Fruit fly (Drosophila melanogaster): ENCODE measurements around the gene CG42680.

The CG42680 gene

DNA sequence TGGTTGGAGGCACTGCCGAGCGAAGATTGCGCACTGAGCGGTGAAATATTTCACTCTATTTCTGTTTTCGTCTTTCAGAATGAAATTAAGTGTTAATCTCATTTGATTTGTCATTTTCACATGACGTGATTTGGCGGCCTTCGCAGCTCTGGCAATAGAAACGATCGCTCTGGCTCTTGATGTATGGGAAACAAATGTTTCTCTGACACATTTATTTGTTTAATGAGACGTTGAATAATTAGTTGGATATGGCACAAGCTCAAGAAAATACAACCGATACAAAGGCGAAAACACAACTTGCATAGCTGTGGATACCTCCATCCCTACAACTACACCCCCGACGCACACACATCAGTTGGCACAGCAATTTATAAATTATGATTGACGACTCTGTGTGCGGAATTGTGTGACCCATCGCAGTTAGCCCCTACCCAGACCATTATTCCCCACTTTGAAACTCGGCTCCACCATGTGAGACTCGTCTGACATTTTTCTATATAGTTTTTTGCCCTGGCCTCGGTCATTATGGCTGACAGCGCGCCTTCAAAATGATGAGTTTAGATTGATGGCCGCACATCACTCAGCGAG lies 29.1 kb downstream of the CG42680 start:
- TF ChIP-seq rib (GFP tag; IDR thresholded peaks at IDR 0.05) (peak; percentile 48; the same call in 1 of the 2 replicates), CG10543 (GFP tag; optimal IDR thresholded peaks at IDR 0.05) (peak; percentile 43), chinmo (GFP tag; IDR thresholded peaks at IDR 0.05; ENCODE audit: partially characterized antibody) (0 out of 4 replicates have a peak, but pooled peaks have one; percentile 44), mirr (GFP tag; optimal IDR thresholded peaks at IDR 0.05) (peak; percentile 8), E2f1 (GFP tag; IDR thresholded peaks at IDR 0.05) (no peak), dan (GFP tag; IDR thresholded peaks at IDR 0.05) (no peak), zfh1 (GFP tag; IDR thresholded peaks at IDR 0.05) (0 out of 3 replicates have a peak, but pooled peaks have one; percentile 28), CTCF (GFP tag; optimal IDR thresholded peaks at IDR 0.05) (no peak), abd-A (tag; optimal IDR thresholded peaks at IDR 0.05) (no peak), Ptx1 (GFP tag; IDR thresholded peaks at IDR 0.05) (peak; percentile 10; the same call in 1 of the 2 replicates), CG12769 (tag; optimal IDR thresholded peaks at IDR 0.05) (peak; percentile 24), nau (GFP tag; optimal IDR thresholded peaks at IDR 0.05) (peak; percentile 71), CG2199 (GFP tag; IDR thresholded peaks at IDR 0.05) (0 out of 3 replicates have a peak, but pooled peaks have one; percentile 14), CG4328 (GFP tag; optimal IDR thresholded peaks at IDR 0.05) (peak; percentile 64), Usf (GFP tag; optimal IDR thresholded peaks at IDR 0.05) (no peak), sd (tag; optimal IDR thresholded peaks at IDR 0.05) (peak; percentile 35), lov (optimal IDR thresholded peaks at IDR 0.05) (no peak), lov (GFP tag; IDR thresholded peaks at IDR 0.05) (no peak), CG11456 (GFP tag; IDR thresholded peaks at IDR 0.05) (0 out of 3 replicates have a peak, but pooled peaks have one; percentile 9), Optix (GFP tag; IDR thresholded peaks at IDR 0.05) (0 out of 3 replicates have a peak, but pooled peaks have one; percentile 29), repo (GFP tag; optimal IDR thresholded peaks at IDR 0.05) (no peak), lab (GFP tag; optimal IDR thresholded peaks at IDR 0.05) (peak; percentile 92), phol (tag; optimal IDR thresholded peaks at IDR 0.05) (no peak), so (GFP tag; IDR thresholded peaks at IDR 0.05) (peak; percentile 44; the same call in 1 of the 3 replicates), chm (GFP tag; IDR thresholded peaks at IDR 0.05) (0 out of 2 replicates have a peak, but pooled peaks have one; percentile 20), Med (GFP tag) (peak; percentile 74), CG3995 (GFP tag; optimal IDR thresholded peaks at IDR 0.05) (no peak)

DNA sequence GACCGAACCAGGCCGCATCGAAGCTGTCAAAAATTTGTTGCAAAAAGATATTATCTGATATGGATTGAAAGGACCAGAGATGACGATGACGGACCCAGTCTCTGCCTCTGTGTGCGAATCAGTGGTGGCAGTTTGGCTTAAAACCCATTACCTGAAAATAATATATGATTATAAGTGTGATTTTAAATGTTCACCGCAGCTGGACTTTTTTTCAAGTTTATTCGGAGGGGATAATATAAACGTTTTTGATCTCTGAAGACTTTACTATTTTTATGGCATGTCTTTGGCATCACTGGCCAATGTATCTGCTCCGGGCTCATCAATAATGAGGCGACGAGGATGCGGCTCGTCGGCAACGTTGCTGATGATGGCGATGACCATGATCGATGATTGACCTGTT lies 30.3 kb downstream of the CG42680 start:
- TF ChIP-seq Myb (GFP tag; optimal IDR thresholded peaks at IDR 0.05) (no peak), CG3847 (GFP tag; IDR thresholded peaks at IDR 0.05) (no peak), phol (tag; optimal IDR thresholded peaks at IDR 0.05) (no peak), Med (GFP tag) (peak; percentile 46), CG10147 (GFP tag; optimal IDR thresholded peaks at IDR 0.05) (no peak), fu2 (GFP tag; optimal IDR thresholded peaks at IDR 0.05) (no peak), CG3065 (GFP tag; optimal IDR thresholded peaks at IDR 0.05) (no peak), CG17328 (GFP tag; IDR thresholded peaks at IDR 0.05) (no peak), CG17385 (GFP tag; optimal IDR thresholded peaks at IDR 0.05) (no peak), NFAT (GFP tag; IDR thresholded peaks at IDR 0.05) (no peak), pfk (GFP tag; optimal IDR thresholded peaks at IDR 0.05) (no peak), Dad (GFP tag; optimal IDR thresholded peaks at IDR 0.05) (no peak), CG30020 (tag; optimal IDR thresholded peaks at IDR 0.05) (no peak), Poxn (GFP tag; IDR thresholded peaks at IDR 0.05) (no peak), Xrp1 (GFP tag; IDR thresholded peaks at IDR 0.05) (peak; percentile 39; the same call in 1 of the 2 replicates), dmrt11E (tag; optimal IDR thresholded peaks at IDR 0.05) (peak; percentile 42), CG14441 (GFP tag; IDR thresholded peaks at IDR 0.05) (no peak), Neu2 (GFP tag; optimal IDR thresholded peaks at IDR 0.05; ENCODE audit: borderline replicate concordance) (peak; percentile 27), Stat92E (GFP tag; optimal IDR thresholded peaks at IDR 0.05) (no peak), zfh1 (GFP tag; IDR thresholded peaks at IDR 0.05) (peak; percentile 46; the same call in 1 of the 3 replicates), trem (tag; optimal IDR thresholded peaks at IDR 0.05) (no peak), CG10209 (GFP tag; optimal IDR thresholded peaks at IDR 0.05) (peak; percentile 6), CG17568 (GFP tag; optimal IDR thresholded peaks at IDR 0.05) (no peak), Xbp1 (GFP tag; optimal IDR thresholded peaks at IDR 0.05) (peak; percentile 19), C15 (GFP tag; IDR thresholded peaks at IDR 0.05) (no peak), CG5953 (GFP tag; IDR thresholded peaks at IDR 0.05) (no peak), CG7987 (GFP tag; optimal IDR thresholded peaks at IDR 0.05) (no peak)
